Fruit fly (Drosophila melanogaster) whole organism, pupa: ENCODE results near the gene Dref.
A peak's percentile ranks its signal among the peaks of the same experiment; 100 is the strongest.

Experiments
- CG12605 ChIP-seq: fragments of 200-800 bp; sonication (Bioruptor generic); IDR thresholded peaks from 2 replicates; pipeline ENCODE4 v1.3.6; 2022; ENCODE audit warnings: missing biosample characterization, missing genetic modification characterization
- CG15710 ChIP-seq: fragments of 200-800 bp; sonication (Bioruptor generic); optimal IDR thresholded peaks from 2 replicates; lab custom pipeline; 2018; ENCODE audit warnings: missing biosample characterization, mild to moderate bottlenecking, missing genetic modification characterization, moderate library complexity
- CG17806 ChIP-seq: fragments of 200-800 bp; sonication (Bioruptor generic); optimal IDR thresholded peaks from 2 replicates; lab custom pipeline; 2018; ENCODE audit warnings: missing biosample characterization, mild to moderate bottlenecking, missing genetic modification characterization, moderate library complexity
- CG8159 ChIP-seq: fragments of 200-800 bp; sonication (Bioruptor generic); optimal IDR thresholded peaks from 3 replicates; lab custom pipeline; 2018; ENCODE audit warnings: missing biosample characterization, mild to moderate bottlenecking, missing genetic modification characterization, moderate library complexity
- CG8301 ChIP-seq: fragments of 200-800 bp; sonication (Bioruptor generic); optimal IDR thresholded peaks from 2 replicates; lab custom pipeline; 2018; ENCODE audit warnings: missing biosample characterization, mild to moderate bottlenecking, missing genetic modification characterization
- CG9948 ChIP-seq: fragments of 200-800 bp; sonication (Bioruptor generic); optimal IDR thresholded peaks from 2 replicates; lab custom pipeline; 2018; ENCODE audit warnings: missing biosample characterization, mild to moderate bottlenecking, missing genetic modification characterization, moderate library complexity
- Pif1A ChIP-seq: fragments of 200-800 bp; sonication (Bioruptor generic); optimal IDR thresholded peaks from 3 replicates; lab custom pipeline; 2016; ENCODE audit warnings: missing biosample characterization, missing genetic modification characterization
- rn ChIP-seq: fragments of 200-800 bp; sonication (Bioruptor generic); IDR thresholded peaks from 2 replicates; pipeline ENCODE4 v1.3.6; 2022; ENCODE audit warnings: missing biosample characterization, missing genetic modification characterization

DNA sequence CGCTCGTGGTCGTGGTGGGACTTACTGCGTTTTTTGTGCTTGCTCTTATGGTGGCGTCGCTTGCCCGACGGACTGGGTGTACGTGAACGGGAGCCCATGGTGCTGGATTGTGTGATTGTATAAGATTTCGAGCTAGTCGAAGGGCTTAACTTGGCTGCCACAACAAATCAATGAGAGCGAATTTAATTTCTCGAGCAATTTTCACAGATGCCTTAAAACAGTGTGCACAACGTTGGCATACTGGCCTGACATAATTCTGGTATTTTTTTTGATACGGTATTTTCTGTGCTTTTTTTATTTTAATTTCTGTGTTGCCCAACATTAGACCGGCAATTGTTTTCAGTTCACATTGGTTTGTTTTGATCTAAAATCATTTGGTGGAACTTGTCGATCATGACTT, 29.1 kb downstream of the Dref start, which contains the start of gene Arglu1:
- TF ChIP-seq CG8301 (tag; lab: Kevin White, UChicago) (no peak), CG9948 (tag; lab: Kevin White, UChicago) (no peak), Pif1A (no peak), CG12605 (GFP tag; lab: Robert Waterston, UW) (peak; percentile 35; the same call in 1 of the 2 replicates), CG15710 (tag; lab: Kevin White, UChicago) (no peak), rn (GFP tag; lab: Robert Waterston, UW) (no peak), CG17806 (tag; lab: Kevin White, UChicago) (no peak), CG8159 (no peak)
